Fruit fly (Drosophila melanogaster) whole organism, wandering third instar larva: ENCODE results near the gene eff.

Experiments used
- Dfd ChIP-seq: fragments of >200 bp; optimal IDR thresholded peaks from 2 replicates; lab custom pipeline; 2017; ENCODE audit warnings: missing biosample characterization, missing genetic modification characterization
- Dif ChIP-seq: fragments of 200-275, 200-300 bp; sonication (Bioruptor generic); optimal IDR thresholded peaks from 2 replicates; lab custom pipeline; 2018; ENCODE audit warnings: missing biosample characterization, missing genetic modification characterization; ENCODE audit not compliant: partially characterized antibody
- GATAd ChIP-seq: sonication (Bioruptor generic); optimal IDR thresholded peaks from 2 replicates; lab custom pipeline; 2016; ENCODE audit warnings: missing biosample characterization, missing genetic modification characterization
- Hr78 ChIP-seq: fragments of >200 bp; optimal IDR thresholded peaks from 2 replicates; lab custom pipeline; 2017; ENCODE audit warnings: missing biosample characterization, missing genetic modification characterization
- N ChIP-seq: fragments of >200 bp; optimal IDR thresholded peaks from 2 replicates; lab custom pipeline; 2018; ENCODE audit warnings: missing biosample characterization, missing external identifiers, missing genetic modification characterization
- Vsx2 ChIP-seq: fragments of 200-300, 225-300 bp; sonication (Bioruptor generic); optimal IDR thresholded peaks from 2 replicates; lab custom pipeline; 2018; ENCODE audit warnings: missing biosample characterization, missing genetic modification characterization; ENCODE audit not compliant: partially characterized antibody
- br ChIP-seq: fragments of 200-800 bp; sonication (Bioruptor generic); optimal IDR thresholded peaks from 2 replicates; lab custom pipeline; 2016; ENCODE audit warnings: missing biosample characterization, missing genetic modification characterization
- brk ChIP-seq: fragments of 200-800 bp; sonication (Bioruptor generic); optimal IDR thresholded peaks from 2 replicates; lab custom pipeline; 2016; ENCODE audit warnings: missing biosample characterization, mild to moderate bottlenecking, missing genetic modification characterization
- lola ChIP-seq: fragments of >200 bp; optimal IDR thresholded peaks from 2 replicates; lab custom pipeline; 2017; ENCODE audit warnings: missing biosample characterization, missing genetic modification characterization
- woc ChIP-seq: sonication (Bioruptor generic); optimal IDR thresholded peaks from 2 replicates; lab custom pipeline; 2016; ENCODE audit warnings: missing biosample characterization, mild to moderate bottlenecking, missing genetic modification characterization

DNA sequence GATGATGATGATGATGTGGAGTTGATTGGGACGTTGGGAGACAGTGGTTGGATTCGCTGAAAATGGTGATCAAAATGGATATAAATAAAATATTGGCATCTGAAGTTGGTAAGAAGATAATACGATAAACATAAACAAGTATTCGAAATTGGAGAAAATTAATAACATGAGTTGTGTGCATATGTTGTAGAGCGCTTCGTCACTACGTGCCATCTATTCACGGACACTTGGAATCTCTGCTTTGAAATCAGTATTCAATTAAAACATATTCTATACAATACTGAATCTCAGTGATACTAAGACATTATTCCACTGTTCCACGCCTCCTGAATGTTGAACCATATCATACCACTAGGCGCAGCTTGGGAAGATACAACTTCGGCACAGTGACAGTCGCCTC, 44.2 kb upstream of the eff start:
- TF ChIP-seq N (GFP tag; lab: Kevin White, UChicago) (no peak), Dfd (GFP tag; lab: Kevin White, UChicago) (no peak), Hr78 (GFP tag; lab: Kevin White, UChicago) (no peak), woc (no peak), brk (GFP tag; lab: Kevin White, UChicago) (no peak), lola (no peak), GATAd (GFP tag; lab: Kevin White, UChicago) (no peak), Dif (GFP tag; lab: Kevin White, UChicago) (no peak), br (no peak), Vsx2 (GFP tag; lab: Kevin White, UChicago) (no peak)
